Worm (Caenorhabditis elegans): ENCODE results near the gene C49F5.3.
A peak's percentile ranks its signal among the peaks of the same experiment; 100 is the strongest.

C49F5.3 gene

DNA sequence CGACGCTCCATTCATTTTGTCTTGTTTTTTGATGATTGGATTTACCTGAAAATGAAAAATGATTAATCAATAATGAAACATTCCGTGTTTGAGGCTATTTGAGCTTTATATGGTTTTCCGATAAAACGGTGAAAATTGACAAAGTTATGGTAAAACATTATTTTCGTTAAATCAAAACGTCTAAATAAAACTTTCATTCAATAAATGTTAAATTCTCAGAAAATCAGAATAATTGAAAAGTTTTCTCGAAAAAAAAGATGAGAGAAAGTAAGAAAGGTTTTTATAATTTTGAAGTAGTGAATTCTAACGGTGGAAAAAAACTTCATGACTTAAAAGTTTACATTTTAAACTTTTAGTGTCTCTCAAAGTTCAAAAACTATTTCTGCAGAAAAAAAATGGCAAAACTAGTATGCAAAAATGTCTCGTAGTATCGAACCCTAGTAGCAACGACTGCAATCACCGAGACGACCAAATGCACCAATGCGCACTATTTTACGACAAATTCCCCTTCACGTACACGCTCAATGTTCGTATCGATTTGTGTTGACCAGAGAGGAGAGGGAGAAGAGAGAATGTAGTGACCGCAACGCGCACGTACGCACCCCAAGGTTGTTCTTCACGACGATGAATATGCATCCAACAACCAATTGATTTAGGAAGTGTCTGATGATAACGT lies 36.5 kb downstream of the C49F5.3 start, which contains the start of gene nfya-1 (continued):
- no peak for TF ChIP-seq ceh-16 (tag; optimal IDR thresholded peaks at IDR 0.05)
- TF ChIP-seq fkh-10 (GFP tag; optimal IDR thresholded peaks at IDR 0.05), result no peak
- peak; percentile 38 for TF ChIP-seq skn-1 (tag; optimal IDR thresholded peaks at IDR 0.05)
- TF ChIP-seq unc-62 (GFP tag; optimal IDR thresholded peaks at IDR 0.05), result no peak
- peak; percentile 68 for TF ChIP-seq pha-4 (tag; optimal IDR thresholded peaks at IDR 0.05)
- no peak for TF ChIP-seq elt-1 (tag; optimal IDR thresholded peaks at IDR 0.05)
- TF ChIP-seq elt-3 (tag; optimal IDR thresholded peaks at IDR 0.05), result no peak
- TF ChIP-seq egl-27 (tag; optimal IDR thresholded peaks at IDR 0.05), result no peak
- no peak for TF ChIP-seq zag-1 (tag; optimal IDR thresholded peaks at IDR 0.05)
- TF ChIP-seq nhr-25 (tag; optimal IDR thresholded peaks at IDR 0.05), result peak; percentile 62
- TF ChIP-seq nhr-77 (tag; optimal IDR thresholded peaks at IDR 0.05), result no peak
- peak; percentile 53 for TF ChIP-seq egl-5 (tag; optimal IDR thresholded peaks at IDR 0.05)
- no peak for TF ChIP-seq R02D3.7 (tag; optimal IDR thresholded peaks at IDR 0.05)
- TF ChIP-seq snpc-4 (tag; optimal IDR thresholded peaks at IDR 0.05), result peak; percentile 27
- TF ChIP-seq ceh-28 (tag; optimal IDR thresholded peaks at IDR 0.05), result peak; percentile 80
- TF ChIP-seq nhr-11 (tag; optimal IDR thresholded peaks at IDR 0.05), result no peak
- no peak for TF ChIP-seq nhr-76 (tag; optimal IDR thresholded peaks at IDR 0.05)
- TF ChIP-seq aly-2 (tag; optimal IDR thresholded peaks at IDR 0.05), result no peak
- no peak for TF ChIP-seq mml-1 (tag; optimal IDR thresholded peaks at IDR 0.05)
- no peak for TF ChIP-seq mdl-1 (tag; optimal IDR thresholded peaks at IDR 0.05)

DNA sequence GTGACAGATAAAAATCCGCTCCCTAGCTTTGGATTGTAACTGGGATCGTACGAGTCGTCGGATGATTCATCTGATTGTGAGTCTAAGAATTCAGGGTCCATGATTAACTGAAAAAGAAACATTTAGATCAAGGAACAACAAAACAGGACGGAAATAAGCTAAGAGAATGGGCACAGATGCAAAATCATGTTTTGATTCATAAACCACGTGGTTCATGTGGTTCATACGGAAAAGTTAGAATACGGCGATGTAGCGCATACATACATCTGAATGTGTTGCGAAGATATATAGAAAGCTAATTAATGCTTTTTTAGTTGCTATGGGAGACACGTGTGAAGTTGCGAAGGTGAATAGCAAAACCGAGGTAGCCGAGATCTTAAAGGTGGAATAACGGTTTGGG lies 41.5 kb downstream of the C49F5.3 start, which contains the start of gene F55G7.3:
TSS of gene F55G7.3 (minus strand) at position 101 of the 400 bp plus-strand sequence.
- TF ChIP-seq lin-39 (tag; optimal IDR thresholded peaks at IDR 0.05) (no peak), sea-2 (GFP tag; optimal IDR thresholded peaks at IDR 0.05) (no peak), ZK546.5 (tag; optimal IDR thresholded peaks at IDR 0.05) (no peak), snpc-4 (tag; optimal IDR thresholded peaks at IDR 0.05) (no peak), elt-3 (tag; optimal IDR thresholded peaks at IDR 0.05) (no peak), nhr-12 (tag; optimal IDR thresholded peaks at IDR 0.05) (no peak), nhr-67 (tag; optimal IDR thresholded peaks at IDR 0.05) (no peak), ztf-4 (tag; optimal IDR thresholded peaks at IDR 0.05) (no peak), zag-1 (tag; optimal IDR thresholded peaks at IDR 0.05) (no peak), lin-15B (tag; optimal IDR thresholded peaks at IDR 0.05) (no peak)

DNA sequence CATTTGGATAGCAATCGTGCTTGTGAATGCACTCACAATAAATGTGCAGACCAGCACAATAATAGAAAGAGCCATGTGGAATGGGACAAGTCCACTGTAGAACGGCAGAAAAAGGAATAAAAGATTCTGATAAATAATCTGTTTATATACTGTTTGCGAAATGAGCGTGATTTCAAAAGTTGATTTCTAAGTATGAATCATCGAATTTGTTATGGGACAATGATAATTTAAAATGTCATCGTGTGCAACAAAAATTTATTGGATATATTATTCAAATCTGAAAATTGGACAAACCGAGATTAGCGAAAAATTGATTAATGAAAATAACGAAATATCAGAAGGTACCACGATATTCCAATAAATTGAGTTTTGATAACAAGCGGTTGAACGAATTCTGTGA lies 44.6 kb downstream of the C49F5.3 start, which contains the start of gene F55G7.5:
TSS of gene F55G7.5 (minus strand) at position 101 of the 400 bp plus-strand sequence.
- no peak for TF ChIP-seq jun-1 (tag; optimal IDR thresholded peaks at IDR 0.05)
- TF ChIP-seq ceh-82 (tag; optimal IDR thresholded peaks at IDR 0.05), result no peak
- TF ChIP-seq zag-1 (tag; optimal IDR thresholded peaks at IDR 0.05), result no peak
- no peak for TF ChIP-seq elt-1 (tag; optimal IDR thresholded peaks at IDR 0.05)
- TF ChIP-seq aly-2 (tag; optimal IDR thresholded peaks at IDR 0.05), result no peak
- TF ChIP-seq nhr-237 (tag; optimal IDR thresholded peaks at IDR 0.05), result no peak
- no peak for TF ChIP-seq unc-62 (GFP tag; optimal IDR thresholded peaks at IDR 0.05)
- no peak for TF ChIP-seq fkh-2 (tag; optimal IDR thresholded peaks at IDR 0.05)
- TF ChIP-seq R02D3.7 (tag; optimal IDR thresholded peaks at IDR 0.05), result no peak
- TF ChIP-seq nhr-76 (tag; optimal IDR thresholded peaks at IDR 0.05), result no peak
- no peak for TF ChIP-seq tbx-2 (tag; optimal IDR thresholded peaks at IDR 0.05)
- no peak for TF ChIP-seq nhr-43 (tag; optimal IDR thresholded peaks at IDR 0.05; ENCODE audit: poor library complexity, severe bottlenecking)
- no peak for TF ChIP-seq mdl-1 (tag; optimal IDR thresholded peaks at IDR 0.05)
- no peak for TF ChIP-seq nhr-11 (tag; optimal IDR thresholded peaks at IDR 0.05)
- TF ChIP-seq nhr-77 (tag; optimal IDR thresholded peaks at IDR 0.05), result no peak
- TF ChIP-seq ceh-9 (tag; optimal IDR thresholded peaks at IDR 0.05), result no peak
- no peak for TF ChIP-seq pha-4 (tag; optimal IDR thresholded peaks at IDR 0.05)

DNA sequence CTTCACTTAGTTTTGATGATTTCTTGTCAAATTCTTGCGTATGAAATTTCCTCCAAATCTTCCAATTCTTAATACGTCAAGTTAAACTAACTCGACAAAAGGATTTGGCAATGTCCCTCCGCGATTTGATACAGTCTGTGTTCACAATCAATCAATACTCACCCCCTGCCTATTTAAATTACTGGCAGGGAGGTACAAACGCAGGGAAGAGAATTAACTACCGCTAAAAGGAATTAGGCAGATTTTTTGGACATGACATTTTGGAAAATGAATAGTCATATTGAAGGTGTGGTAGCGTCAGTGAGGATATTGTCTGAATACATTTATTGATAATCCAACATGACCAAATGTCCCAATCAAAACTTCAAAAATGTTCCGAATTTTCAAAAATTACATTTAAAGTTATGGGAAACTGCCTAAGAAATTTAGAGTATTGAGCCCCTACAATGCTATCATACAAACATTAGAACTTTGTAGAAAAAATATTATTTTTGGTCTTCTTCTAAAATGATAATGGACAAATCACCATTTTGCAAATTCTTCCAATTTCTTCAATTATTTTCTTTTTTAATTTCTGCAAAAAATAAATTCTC lies 46.0 kb downstream of the C49F5.3 start:
- no peak for TF ChIP-seq ceh-9 (tag; optimal IDR thresholded peaks at IDR 0.05)
- peak; percentile 30 for TF ChIP-seq nhr-12 (tag; optimal IDR thresholded peaks at IDR 0.05)
- TF ChIP-seq egl-5 (tag; optimal IDR thresholded peaks at IDR 0.05), result peak; percentile 95
- peak; percentile 99 for TF ChIP-seq pha-4 (tag; optimal IDR thresholded peaks at IDR 0.05)
- TF ChIP-seq ama-1 (optimal IDR thresholded peaks at IDR 0.05), result no peak
- TF ChIP-seq nhr-76 (tag; optimal IDR thresholded peaks at IDR 0.05), result peak; percentile 88
- TF ChIP-seq mdl-1 (tag; optimal IDR thresholded peaks at IDR 0.05), result peak; percentile 53
- TF ChIP-seq nhr-237 (tag; optimal IDR thresholded peaks at IDR 0.05), result peak; percentile 78
- peak; percentile 98 for TF ChIP-seq nhr-77 (tag; optimal IDR thresholded peaks at IDR 0.05)
- peak; percentile 93 for TF ChIP-seq nhr-28 (tag; optimal IDR thresholded peaks at IDR 0.05)
- TF ChIP-seq sea-2 (GFP tag; optimal IDR thresholded peaks at IDR 0.05), result no peak
- peak; percentile 75 for TF ChIP-seq elt-1 (tag; optimal IDR thresholded peaks at IDR 0.05)
- peak; percentile 92 for TF ChIP-seq R02D3.7 (tag; optimal IDR thresholded peaks at IDR 0.05)
- TF ChIP-seq zag-1 (tag; optimal IDR thresholded peaks at IDR 0.05), result peak; percentile 90
- peak; percentile 98 for TF ChIP-seq fkh-10 (GFP tag; optimal IDR thresholded peaks at IDR 0.05)
- peak; percentile 99 for TF ChIP-seq nhr-23 (tag; optimal IDR thresholded peaks at IDR 0.05)
- TF ChIP-seq lin-15B (tag; optimal IDR thresholded peaks at IDR 0.05), result peak; percentile 43
- TF ChIP-seq ZK546.5 (tag; optimal IDR thresholded peaks at IDR 0.05), result peak; percentile 70
- TF ChIP-seq nhr-25 (tag; optimal IDR thresholded peaks at IDR 0.05), result peak; percentile 98
- no peak for TF ChIP-seq nfya-1 (tag; optimal IDR thresholded peaks at IDR 0.05; ENCODE audit: insufficient read depth)
- TF ChIP-seq skn-1 (tag; optimal IDR thresholded peaks at IDR 0.05), result peak; percentile 97
- TF ChIP-seq ztf-11 (tag; optimal IDR thresholded peaks at IDR 0.05), result peak; percentile 59
- TF ChIP-seq unc-62 (GFP tag; optimal IDR thresholded peaks at IDR 0.05), result peak; percentile 95
- TF ChIP-seq fkh-2 (tag; optimal IDR thresholded peaks at IDR 0.05), result peak; percentile 92
- peak; percentile 100 for TF ChIP-seq jun-1 (tag; optimal IDR thresholded peaks at IDR 0.05)
- peak; percentile 99 for TF ChIP-seq nhr-43 (tag; optimal IDR thresholded peaks at IDR 0.05; ENCODE audit: poor library complexity, severe bottlenecking)
- peak; percentile 98 for TF ChIP-seq tbx-2 (tag; optimal IDR thresholded peaks at IDR 0.05)
- peak; percentile 91 for TF ChIP-seq pqm-1 (tag; optimal IDR thresholded peaks at IDR 0.05)
- TF ChIP-seq elt-3 (tag; optimal IDR thresholded peaks at IDR 0.05), result peak; percentile 81 to 99 (median 96)
- peak; percentile 84 for TF ChIP-seq ceh-16 (tag; optimal IDR thresholded peaks at IDR 0.05)
- peak; percentile 100 for TF ChIP-seq ceh-28 (tag; optimal IDR thresholded peaks at IDR 0.05)

Data from whole organism, L3 larva.